Worm (Caenorhabditis elegans) whole organism, midembryonic: Measurements from ENCODE around the gene ife-1.

Source experiments
- T22C8.4 ChIP-seq: fragments of 200-800 bp; sonication (Bioruptor generic); IDR thresholded peaks from 2 replicates; pipeline ENCODE4 v1.3.6; 2022; ENCODE audit warnings: missing genetic modification characterization, missing compliant biosample characterization
- ref-1 ChIP-seq: fragments of 200-800 bp; sonication (Bioruptor generic); conservative IDR thresholded peaks from 2 replicates; pipeline ENCODE4 v1.3.6; 2022; ENCODE audit warnings: missing genetic modification reagents, missing genetic modification characterization, missing compliant biosample characterization
- ztf-23 ChIP-seq: fragments of 200-800 bp; sonication (Bioruptor generic); IDR thresholded peaks from 2 replicates; pipeline ENCODE4 v1.3.6; 2022; ENCODE audit warnings: missing genetic modification reagents, missing genetic modification characterization, missing compliant biosample characterization

DNA sequence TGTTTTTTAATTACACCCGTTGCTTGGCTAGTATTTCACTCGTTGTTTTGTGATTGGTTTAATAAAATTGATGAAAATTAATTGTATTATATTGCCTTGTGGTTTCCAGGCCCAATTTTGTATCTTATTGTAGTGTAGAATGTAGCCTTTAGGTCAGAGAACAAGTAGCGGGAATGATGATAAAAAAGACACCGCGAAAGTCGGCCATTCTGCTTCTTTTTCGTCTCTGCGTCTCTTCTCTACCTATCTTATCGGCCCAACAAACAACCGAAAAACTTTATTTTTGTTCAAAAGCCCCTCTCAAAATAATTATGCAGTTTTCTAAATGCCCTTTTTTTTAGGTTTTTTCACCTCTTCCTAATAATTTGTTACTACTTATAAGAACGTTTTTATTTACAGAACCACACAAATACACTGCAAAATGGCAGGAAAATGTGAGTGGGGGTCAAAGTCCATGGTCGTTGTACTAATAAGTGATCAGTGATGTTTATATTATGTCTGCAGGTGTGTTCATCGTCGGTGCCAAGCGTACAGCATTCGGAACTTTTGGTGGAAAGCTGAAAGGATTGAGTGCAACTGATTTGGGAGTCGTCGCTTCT lies 1.4 kb downstream of the ife-1 start, which contains the start of gene acaa-2:
- TF ChIP-seq ref-1 (no peak), ztf-23 (GFP tag; lab: Robert Waterston, UW) (no peak), T22C8.4 (GFP tag; lab: Robert Waterston, UW) (no peak)
